Worm (Caenorhabditis elegans) whole organism, young adult: ENCODE results near the gene fbxa-95.

Experiments used
- B0261.1 ChIP-seq: sonication (generic microtip); optimal IDR thresholded peaks from 2 replicates; lab custom pipeline; 2016; ENCODE audit warnings: mild to moderate bottlenecking, missing genetic modification characterization, moderate library complexity, missing compliant biosample characterization
- B0336.3 ChIP-seq: fragments of 200-800 bp; sonication (Bioruptor generic); IDR thresholded peaks from 2 replicates; pipeline ENCODE4 v1.3.6; 2022; ENCODE audit warnings: missing genetic modification characterization, missing compliant biosample characterization
- C06A6.2 ChIP-seq: fragments of 200-800 bp; sonication (Bioruptor generic); conservative IDR thresholded peaks from 2 replicates; pipeline ENCODE4 v1.3.6; 2022; ENCODE audit warnings: missing genetic modification characterization, missing compliant biosample characterization
- C17E4.6 ChIP-seq: fragments of 200-800 bp; sonication (Bioruptor generic); IDR thresholded peaks from 2 replicates; pipeline ENCODE4 v1.3.6; 2022; ENCODE audit warnings: missing genetic modification reagents, missing genetic modification characterization, missing compliant biosample characterization
- F10E7.11 ChIP-seq: sonication (generic microtip); optimal IDR thresholded peaks from 2 replicates; lab custom pipeline; 2017; ENCODE audit warnings: mild to moderate bottlenecking, missing genetic modification characterization, moderate library complexity, missing compliant biosample characterization
- F49E8.2 ChIP-seq: sonication (generic microtip); optimal IDR thresholded peaks from 3 replicates; lab custom pipeline; 2017; ENCODE audit warnings: missing genetic modification characterization, mild to moderate bottlenecking, missing compliant biosample characterization, antibody characterized with exemption, moderate library complexity; ENCODE audit not compliant: insufficient read depth
- F57C9.4 ChIP-seq: sonication (generic microtip); optimal IDR thresholded peaks from 2 replicates; lab custom pipeline; 2017; ENCODE audit warnings: mild to moderate bottlenecking, missing genetic modification characterization, missing compliant biosample characterization
- T26A5.8 ChIP-seq: sonication (generic microtip); optimal IDR thresholded peaks from 2 replicates; lab custom pipeline; 2016; ENCODE audit warnings: missing genetic modification characterization, missing compliant biosample characterization
- Y67H2A.10 ChIP-seq: fragments of 200-800 bp; sonication (Bioruptor generic); conservative IDR thresholded peaks from 2 replicates; pipeline ENCODE4 v1.3.6; 2022; ENCODE audit warnings: missing genetic modification reagents, missing genetic modification characterization, missing compliant biosample characterization
- Y79H2A.3 ChIP-seq: fragments of 200-800 bp; sonication (Bioruptor generic); conservative IDR thresholded peaks from 2 replicates; pipeline ENCODE4 v1.3.6; 2022; ENCODE audit warnings: missing genetic modification reagents, missing genetic modification characterization, missing compliant biosample characterization
- ZK185.1 ChIP-seq: sonication (generic microtip); optimal IDR thresholded peaks from 2 replicates; lab custom pipeline; 2016; ENCODE audit warnings: mild to moderate bottlenecking, missing genetic modification characterization, missing compliant biosample characterization; ENCODE audit not compliant: poor library complexity, severe bottlenecking
- atf-7 ChIP-seq: sonication (generic microtip); optimal IDR thresholded peaks from 2 replicates; lab custom pipeline; 2017; ENCODE audit warnings: mild to moderate bottlenecking, missing genetic modification characterization, missing compliant biosample characterization
- attf-5 ChIP-seq: fragments of 200-800 bp; sonication (Bioruptor generic); optimal IDR thresholded peaks from 2 replicates; lab custom pipeline; 2018; ENCODE audit warnings: mild to moderate bottlenecking, missing genetic modification characterization, missing compliant biosample characterization
- bed-2 ChIP-seq: fragments of 200-800 bp; sonication (Bioruptor generic); IDR thresholded peaks from 2 replicates; pipeline ENCODE4 v1.3.6; 2022; ENCODE audit warnings: missing genetic modification reagents, missing genetic modification characterization, missing compliant biosample characterization
- cebp-1 ChIP-seq, 2 experiments: fragments of 200-800 bp in 1 of 2; sonication (Bioruptor generic) in 1 of 2; sonication (generic microtip) in 1 of 2; IDR thresholded peaks in 1 of 2; optimal IDR thresholded peaks in 1 of 2; 2 replicates each; pipeline versions ENCODE4 v1.3.6 to Lab custom; 2017 to 2022; ENCODE audit warnings: missing compliant biosample characterization in 2 of 2, missing genetic modification characterization in 2 of 2, mild to moderate bottlenecking in 1 of 2, missing genetic modification reagents in 1 of 2, moderate library complexity in 1 of 2
- cebp-2 ChIP-seq: fragments of 200-800 bp; sonication (Bioruptor generic); IDR thresholded peaks from 2 replicates; pipeline ENCODE4 v1.3.6; 2022; ENCODE audit warnings: missing genetic modification characterization, missing compliant biosample characterization
- ceh-27 ChIP-seq: fragments of 200-800 bp; sonication (Bioruptor generic); optimal IDR thresholded peaks from 2 replicates; lab custom pipeline; 2018; ENCODE audit warnings: mild to moderate bottlenecking, missing genetic modification characterization, moderate library complexity, missing compliant biosample characterization
- ceh-58 ChIP-seq: fragments of 200-800 bp; sonication (Bioruptor generic); IDR thresholded peaks from 2 replicates; pipeline ENCODE4 v1.3.6; 2022; ENCODE audit warnings: missing genetic modification characterization, missing compliant biosample characterization
- dox-1 ChIP-seq: fragments of 200-800 bp; sonication (Bioruptor generic); IDR thresholded peaks from 2 replicates; pipeline ENCODE4 v1.3.6; 2022; ENCODE audit warnings: missing genetic modification reagents, missing genetic modification characterization, missing compliant biosample characterization
- efl-1 ChIP-seq: fragments of 150-350 bp; optimal IDR thresholded peaks from 2 replicates; lab custom pipeline; 2014; ENCODE audit warnings: missing biosample characterization, missing genetic modification reagents, missing genetic modification characterization
- egl-18 ChIP-seq: fragments of 200-800 bp; sonication (Bioruptor generic); IDR thresholded peaks from 2 replicates; pipeline ENCODE4 v1.3.6; 2022; ENCODE audit warnings: missing genetic modification reagents, missing genetic modification characterization, missing compliant biosample characterization
- ets-4 ChIP-seq: fragments of 200-800 bp; sonication (Bioruptor generic); optimal IDR thresholded peaks from 2 replicates; lab custom pipeline; 2018; ENCODE audit warnings: mild to moderate bottlenecking, missing genetic modification characterization, missing compliant biosample characterization
- lag-1 ChIP-seq: fragments of 200-800 bp; sonication (Bioruptor generic); IDR thresholded peaks from 2 replicates; pipeline ENCODE4 v1.3.6; 2022; ENCODE audit warnings: missing genetic modification reagents, missing genetic modification characterization, missing compliant biosample characterization
- let-607 ChIP-seq, 2 experiments: fragments of 200-800 bp in 1 of 2; sonication (Bioruptor generic) in 1 of 2; sonication (generic microtip) in 1 of 2; optimal IDR thresholded peaks; 2 replicates each; lab custom pipeline; 2016 to 2018; ENCODE audit warnings: mild to moderate bottlenecking in 2 of 2, missing compliant biosample characterization in 2 of 2, missing genetic modification characterization in 2 of 2, moderate library complexity in 2 of 2, missing genotype in 1 of 2
- lin-26 ChIP-seq: fragments of 200-800 bp; sonication (Bioruptor generic); IDR thresholded peaks from 2 replicates; pipeline ENCODE4 v1.3.6; 2022; ENCODE audit warnings: missing genetic modification reagents, missing genetic modification characterization, missing compliant biosample characterization
- lin-40 ChIP-seq: sonication (generic microtip); optimal IDR thresholded peaks from 2 replicates; lab custom pipeline; 2016; ENCODE audit warnings: missing genetic modification characterization, mild to moderate bottlenecking, missing compliant biosample characterization, missing genotype, missing genetic modification reagents
- lsl-1 ChIP-seq: fragments of 200-800 bp; sonication (Bioruptor generic); optimal IDR thresholded peaks from 2 replicates; lab custom pipeline; 2018; ENCODE audit warnings: mild to moderate bottlenecking, missing genetic modification characterization, moderate library complexity, missing compliant biosample characterization
- lsy-27 ChIP-seq: sonication (generic microtip); optimal IDR thresholded peaks from 2 replicates; lab custom pipeline; 2017; ENCODE audit warnings: missing genetic modification characterization, mild to moderate bottlenecking, missing compliant biosample characterization, antibody characterized with exemption, missing genotype, borderline replicate concordance; ENCODE audit not compliant: insufficient read depth
- madf-8 ChIP-seq: fragments of 200-800 bp; sonication (Bioruptor generic); conservative IDR thresholded peaks from 2 replicates; pipeline ENCODE4 v1.3.6; 2022; ENCODE audit warnings: missing genetic modification reagents, missing genetic modification characterization, missing compliant biosample characterization
- mes-4 ChIP-seq: sonication (generic microtip); optimal IDR thresholded peaks from 2 replicates; lab custom pipeline; 2016; ENCODE audit warnings: missing genotype, missing genetic modification characterization, missing compliant biosample characterization
- nhr-27 ChIP-seq: fragments of 200-800 bp; sonication (Bioruptor generic); optimal IDR thresholded peaks from 2 replicates; lab custom pipeline; 2018; ENCODE audit warnings: mild to moderate bottlenecking, missing genetic modification characterization, moderate library complexity, missing compliant biosample characterization
- nhr-90 ChIP-seq: sonication (generic microtip); optimal IDR thresholded peaks from 2 replicates; lab custom pipeline; 2016; ENCODE audit warnings: missing genotype, mild to moderate bottlenecking, missing genetic modification characterization, missing compliant biosample characterization
- pbrm-1 ChIP-seq: fragments of 200-800 bp; sonication (Bioruptor generic); IDR thresholded peaks from 2 replicates; pipeline ENCODE4 v1.3.6; 2022; ENCODE audit warnings: missing genetic modification reagents, missing genetic modification characterization, missing compliant biosample characterization
- rec-8 ChIP-seq, 2 experiments: sonication (generic microtip); optimal IDR thresholded peaks; 2 replicates each; lab custom pipeline; 2016; ENCODE audit warnings: mild to moderate bottlenecking in 2 of 2, missing genetic modification characterization in 2 of 2, missing genetic modification reagents in 2 of 2, missing genotype in 2 of 2, missing biosample characterization in 1 of 2, missing compliant biosample characterization in 1 of 2, moderate library complexity in 1 of 2
- rpc-1 ChIP-seq, 2 experiments: fragments of 150-350 bp in 1 of 2; sonication (generic microtip) in 1 of 2; optimal IDR thresholded peaks; 2 replicates each; lab custom pipeline; 2014 to 2018; ENCODE audit warnings: missing biosample characterization in 1 of 2, missing genetic modification characterization in 1 of 2, missing genetic modification reagents in 1 of 2, missing genotype in 1 of 2
- snpc-1.1 ChIP-seq: sonication (generic microtip); optimal IDR thresholded peaks from 2 replicates; lab custom pipeline; 2017; ENCODE audit warnings: missing genetic modification characterization, mild to moderate bottlenecking, missing compliant biosample characterization, antibody characterized with exemption, moderate library complexity, missing genotype, missing genetic modification reagents; ENCODE audit not compliant: insufficient read depth
- sptf-2 ChIP-seq: fragments of 200-800 bp; sonication (Bioruptor generic); optimal IDR thresholded peaks from 2 replicates; lab custom pipeline; 2018; ENCODE audit warnings: mild to moderate bottlenecking, missing genetic modification characterization, missing compliant biosample characterization
- tbp1 ChIP-seq: fragments of 200-800 bp; sonication (Bioruptor generic); optimal IDR thresholded peaks from 2 replicates; lab custom pipeline; 2018; ENCODE audit warnings: mild to moderate bottlenecking, missing genetic modification characterization, missing compliant biosample characterization
- tbx-9 ChIP-seq: sonication (generic microtip); optimal IDR thresholded peaks from 2 replicates; lab custom pipeline; 2016; ENCODE audit warnings: borderline replicate concordance, missing genetic modification characterization, inconsistent platforms, missing compliant biosample characterization
- unc-130 ChIP-seq: sonication (generic microtip); optimal IDR thresholded peaks from 2 replicates; lab custom pipeline; 2016; ENCODE audit warnings: missing genetic modification reagents, missing genetic modification characterization, missing compliant biosample characterization
- unc-62 ChIP-seq: fragments of 150-350 bp; optimal IDR thresholded peaks from 2 replicates; lab custom pipeline; 2014; ENCODE audit warnings: missing biosample characterization, missing genetic modification reagents, missing genetic modification characterization
- zfh-2 ChIP-seq: fragments of 200-800 bp; sonication (Bioruptor generic); conservative IDR thresholded peaks from 2 replicates; pipeline ENCODE4 v1.3.6; 2022; ENCODE audit warnings: missing genetic modification reagents, missing genetic modification characterization, missing compliant biosample characterization
- zim-3 ChIP-seq: sonication (generic microtip); optimal IDR thresholded peaks from 2 replicates; lab custom pipeline; 2017; ENCODE audit warnings: mild to moderate bottlenecking, missing genetic modification characterization, moderate library complexity, missing compliant biosample characterization
- ztf-18 ChIP-seq: sonication (generic microtip); optimal IDR thresholded peaks from 2 replicates; lab custom pipeline; 2016; ENCODE audit warnings: missing genotype, mild to moderate bottlenecking, missing genetic modification characterization, missing compliant biosample characterization
- ztf-3 ChIP-seq: fragments of 200-800 bp; sonication (Bioruptor generic); optimal IDR thresholded peaks from 2 replicates; lab custom pipeline; 2018; ENCODE audit warnings: mild to moderate bottlenecking, missing genetic modification characterization, missing compliant biosample characterization

fbxa-95 gene

ce11 chrV:15550408-15550807 is 20.9 kb upstream of the fbxa-95 start:
- TF ChIP-seq attf-5 (GFP tag; lab: Kevin White, UChicago) (no peak), B0261.1 (peak; percentile 52), zfh-2 (no peak), tbp1 (GFP tag; lab: Kevin White, UChicago) (peak; percentile 73), rpc-1 (optimal IDR thresholded peaks at IDR 0.05; lab: Kevin White, UChicago) (peak; percentile 26), rpc-1 (tag; optimal IDR thresholded peaks at IDR 0.05; lab: Kevin White, UChicago) (peak; percentile 52)
- TF ChIP-seq, all 124 proteins: peak for 3

ce11 chrV:15551642-15552041 is 19.6 kb upstream of the fbxa-95 start:
- peak; percentile 19 for TF ChIP-seq snpc-1.1 (tag; lab: Kevin White, UChicago)
- peak; percentile 36 to 56 for TF ChIP-seq rec-8 (tag; optimal IDR thresholded peaks at IDR 0.05; lab: Kevin White, UChicago)
- TF ChIP-seq tbx-9 (tag; lab: Kevin White, UChicago), result no peak
- peak; percentile 49 for TF ChIP-seq nhr-90 (tag; lab: Kevin White, UChicago)
- no peak for TF ChIP-seq nhr-27 (tag; lab: Kevin White, UChicago)
- TF ChIP-seq unc-62 (GFP tag; lab: Kevin White, UChicago), result no peak
- peak; percentile 24 for TF ChIP-seq atf-7 (tag; lab: Kevin White, UChicago)
- TF ChIP-seq lin-26 (GFP tag; lab: Robert Waterston, UW), result peak; percentile 91
- no peak for TF ChIP-seq ztf-3
- no peak for TF ChIP-seq lsy-27 (tag; lab: Kevin White, UChicago)
- TF ChIP-seq F49E8.2 (tag; lab: Kevin White, UChicago), result peak; percentile 19
- TF ChIP-seq B0336.3 (GFP tag; lab: Robert Waterston, UW), result peak; percentile 43; the same call in 1 of the 2 replicates
- TF ChIP-seq ets-4, result peak; percentile 18
- TF ChIP-seq Y67H2A.10, result no peak
- peak; percentile 72 for TF ChIP-seq zim-3 (tag; lab: Kevin White, UChicago)
- TF ChIP-seq ceh-27 (GFP tag; lab: Kevin White, UChicago), result peak; percentile 17
- TF ChIP-seq cebp-2 (GFP tag; lab: Robert Waterston, UW), result 0 out of 2 replicates have a peak, but pooled peaks have one; percentile 74
- no peak for TF ChIP-seq sptf-2 (GFP tag; lab: Kevin White, UChicago)
- TF ChIP-seq ztf-18 (tag; lab: Kevin White, UChicago), result peak; percentile 57
- no peak for TF ChIP-seq bed-2 (GFP tag; lab: Robert Waterston, UW)
- TF ChIP-seq F57C9.4 (tag; lab: Kevin White, UChicago), result no peak
- TF ChIP-seq unc-130 (GFP tag; lab: Kevin White, UChicago), result peak; percentile 24
- no peak for TF ChIP-seq Y79H2A.3
- no peak for TF ChIP-seq madf-8
- TF ChIP-seq lsl-1, result peak; percentile 30
- TF ChIP-seq zfh-2, result peak; percentile 25; the same call in 1 of the 2 replicates
- no peak for TF ChIP-seq let-607 (tag; optimal IDR thresholded peaks at IDR 0.05; lab: Kevin White, UChicago)
- TF ChIP-seq cebp-1 (GFP tag; IDR thresholded peaks at IDR 0.05; lab: Robert Waterston, UW), result 0 out of 2 replicates have a peak, but pooled peaks have one; percentile 20
- peak; percentile 62 for TF ChIP-seq cebp-1 (tag; optimal IDR thresholded peaks at IDR 0.05; lab: Kevin White, UChicago)
- peak; percentile 32 for TF ChIP-seq mes-4 (tag; lab: Kevin White, UChicago)
- TF ChIP-seq lin-40 (tag; lab: Kevin White, UChicago), result peak; percentile 47
- TF ChIP-seq efl-1 (GFP tag; lab: Kevin White, UChicago), result no peak
- TF ChIP-seq T26A5.8 (tag; lab: Kevin White, UChicago), result no peak
- TF ChIP-seq dox-1, result peak; percentile 63
- TF ChIP-seq lag-1 (GFP tag; lab: Robert Waterston, UW), result no peak
- peak; percentile 30; the same call in 1 of the 2 replicates for TF ChIP-seq C17E4.6 (GFP tag; lab: Robert Waterston, UW)
- peak; percentile 34 for TF ChIP-seq ZK185.1
- peak; percentile 62 for TF ChIP-seq pbrm-1 (GFP tag; lab: Robert Waterston, UW)
- no peak for TF ChIP-seq egl-18 (GFP tag; lab: Robert Waterston, UW)
- TF ChIP-seq C06A6.2, result no peak
- TF ChIP-seq F10E7.11 (tag; lab: Kevin White, UChicago), result no peak
- TF ChIP-seq ceh-58 (GFP tag; lab: Robert Waterston, UW), result no peak
